Fruit fly (Drosophila melanogaster) whole organism: Measurements from ENCODE around the gene CG13937.

Source experiments
- CG8478 ChIP-seq: fragments of >200 bp; optimal IDR thresholded peaks from 2 replicates; lab custom pipeline; 2018; ENCODE audit warnings: inconsistent platforms
- Dll ChIP-seq: fragments of >200 bp; optimal IDR thresholded peaks from 2 replicates; lab custom pipeline; 2017
- EcR ChIP-seq, 2 experiments: fragments of >200 bp; optimal IDR thresholded peaks; 2 replicates each; lab custom pipeline; 2017; ENCODE audit warnings: missing biosample characterization in 2 of 2, missing genetic modification characterization in 2 of 2, missing genetic modification reagents in 2 of 2
- pan ChIP-seq: fragments of >200 bp; optimal IDR thresholded peaks from 2 replicates; lab custom pipeline; 2017
- psq ChIP-seq: fragments of >200 bp; optimal IDR thresholded peaks from 2 replicates; lab custom pipeline; 2017
- usp ChIP-seq: fragments of >200 bp; optimal IDR thresholded peaks from 2 replicates; lab custom pipeline; 2017; ENCODE audit warnings: missing biosample characterization, missing genetic modification characterization, mixed read lengths

Gene CG13937

DNA sequence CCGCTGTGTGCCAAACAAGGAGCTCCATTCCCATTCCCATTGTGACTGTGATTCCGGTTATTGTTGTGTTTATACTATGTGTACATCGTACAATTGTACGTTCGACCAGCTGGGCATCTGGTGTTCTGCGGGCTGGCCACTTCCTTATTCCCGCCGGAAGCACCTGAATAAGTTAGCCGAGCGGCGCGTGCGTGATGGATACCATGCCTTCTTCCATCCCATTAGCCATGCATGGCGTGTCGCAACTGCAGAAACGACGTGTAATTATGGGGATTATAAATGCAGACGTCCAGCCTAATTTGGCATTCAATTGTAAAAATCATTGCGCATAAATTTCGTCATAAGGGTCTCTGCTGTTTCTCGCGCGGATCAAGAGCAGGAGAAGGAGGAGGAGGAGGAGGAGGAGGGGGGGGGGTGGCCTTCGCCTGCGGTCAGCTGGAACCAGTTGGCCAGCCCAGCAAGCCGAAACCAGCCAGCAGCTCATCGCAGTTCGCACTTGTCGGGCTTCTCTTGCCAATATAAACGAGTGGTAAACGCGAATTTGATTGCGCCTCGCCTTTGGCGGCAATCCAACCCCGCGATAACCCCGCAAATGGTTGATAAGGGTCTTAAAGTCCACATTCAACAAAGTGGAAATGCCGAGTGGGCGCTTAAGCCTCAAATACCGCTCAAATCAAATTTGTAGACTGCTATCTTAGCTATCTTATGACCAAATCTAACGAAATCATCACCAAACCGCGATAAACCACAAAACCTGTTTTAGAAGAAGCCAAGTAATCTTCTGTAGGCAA, 16.6 kb downstream of the CG13937 start:
- no peak for TF ChIP-seq CG8478 (lab: Kevin White, UChicago)
- peak; percentile 42 for TF ChIP-seq Dll (lab: Kevin White, UChicago)
- TF ChIP-seq EcR (GFP tag; optimal IDR thresholded peaks at IDR 0.05; lab: Kevin White, UChicago) = no peak
- no peak for TF ChIP-seq usp (GFP tag; lab: Kevin White, UChicago)
- no peak for TF ChIP-seq pan
- TF ChIP-seq psq = no peak

DNA sequence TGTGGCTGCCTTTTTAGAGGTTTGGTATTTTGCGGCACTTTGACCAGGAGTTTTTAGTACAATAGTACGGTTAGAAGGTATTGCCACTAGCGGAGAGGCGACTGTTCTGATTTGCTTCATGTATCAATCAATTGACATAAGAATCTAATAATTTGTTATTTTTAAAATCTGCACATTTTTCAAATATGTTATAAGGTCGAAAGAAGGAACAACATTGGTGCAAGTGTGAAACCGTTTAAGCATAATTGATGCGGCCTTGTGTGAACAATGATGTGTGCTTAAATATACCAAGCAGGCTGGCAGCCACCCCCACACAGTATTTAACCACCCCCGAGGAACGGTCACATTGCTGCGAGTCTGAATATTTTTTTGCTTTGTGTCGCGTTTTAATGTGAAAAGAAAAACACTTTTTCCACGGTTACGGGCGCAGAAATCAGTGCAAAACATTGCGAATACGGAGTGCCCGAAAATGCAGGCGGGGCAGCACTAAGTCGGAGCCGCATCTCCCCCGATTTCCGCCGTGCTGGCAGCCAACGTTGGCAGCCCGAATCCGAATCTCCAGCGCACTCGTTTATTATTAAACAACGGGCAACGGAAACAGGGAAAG, 17.6 kb downstream of the CG13937 start, which contains the start of the genes HBS1 and CG12025:
Gene HBS1 (minus strand): TSS at position 120 of the 607 bp plus-strand sequence.
Gene CG12025 (plus strand): TSS at position 310 of the 607 bp plus-strand sequence.
- no peak for TF ChIP-seq Dll (lab: Kevin White, UChicago)

DNA sequence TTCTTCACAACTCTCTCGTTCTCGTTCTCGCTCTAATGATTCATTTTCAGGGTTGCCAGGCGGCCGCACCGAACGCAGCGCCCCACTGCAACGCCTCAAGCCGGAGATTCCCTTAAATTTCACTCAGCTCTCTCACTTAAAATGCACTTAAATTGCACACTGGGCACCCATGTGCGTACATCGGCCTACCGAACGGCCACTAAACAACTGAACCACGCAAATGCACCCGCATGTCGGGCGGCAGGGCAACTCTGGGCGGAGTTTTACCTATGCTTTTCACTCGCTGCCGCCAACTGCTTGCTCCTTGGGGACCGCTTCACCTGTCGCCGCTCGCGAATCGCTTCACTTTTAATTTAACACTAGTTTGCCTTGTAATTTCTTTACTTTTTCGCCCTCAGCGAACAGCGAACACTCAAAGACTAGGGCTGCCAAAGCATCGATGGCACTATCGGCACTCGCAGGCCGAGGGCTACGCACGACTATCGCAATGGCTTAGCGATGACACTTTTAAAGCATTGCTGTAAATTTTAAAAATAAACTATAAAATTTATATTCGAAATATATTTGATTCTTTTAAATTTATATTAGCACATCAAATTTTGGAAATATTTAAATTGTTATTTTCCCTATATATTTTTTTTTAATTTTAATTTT, 20.9 kb downstream of the CG13937 start, which contains the start of gene Rap1:
Gene Rap1 (minus strand): TSS at position 446 of the 654 bp plus-strand sequence.
- TF ChIP-seq usp (GFP tag; lab: Kevin White, UChicago) (no peak), psq (no peak), Dll (lab: Kevin White, UChicago) (peak; percentile 20)

DNA sequence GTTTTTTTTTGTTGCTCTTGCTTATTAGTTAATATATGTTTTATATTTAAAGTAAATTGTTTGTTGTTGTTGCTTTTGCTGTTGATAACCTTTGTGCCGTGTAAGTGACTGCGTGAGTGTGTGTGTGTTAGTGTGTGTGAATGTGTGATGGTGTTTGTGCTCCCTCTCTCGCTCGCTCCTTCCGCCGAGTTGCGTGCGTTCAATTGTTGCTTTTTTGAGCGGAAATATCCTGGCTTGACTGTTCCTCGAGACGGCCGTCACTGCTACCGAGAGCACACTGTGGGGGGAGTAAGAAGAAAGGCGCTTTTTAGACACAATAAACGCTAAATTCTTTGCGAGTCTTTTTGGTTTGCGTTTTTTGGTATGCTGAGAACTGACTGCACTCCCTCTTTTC, 21.4 kb downstream of the CG13937 start:
- TF ChIP-seq CG8478 (lab: Kevin White, UChicago) (peak; percentile 28), pan (no peak), EcR (GFP tag; optimal IDR thresholded peaks at IDR 0.05; lab: Kevin White, UChicago) (no peak), usp (GFP tag; lab: Kevin White, UChicago) (no peak), psq (no peak)

DNA sequence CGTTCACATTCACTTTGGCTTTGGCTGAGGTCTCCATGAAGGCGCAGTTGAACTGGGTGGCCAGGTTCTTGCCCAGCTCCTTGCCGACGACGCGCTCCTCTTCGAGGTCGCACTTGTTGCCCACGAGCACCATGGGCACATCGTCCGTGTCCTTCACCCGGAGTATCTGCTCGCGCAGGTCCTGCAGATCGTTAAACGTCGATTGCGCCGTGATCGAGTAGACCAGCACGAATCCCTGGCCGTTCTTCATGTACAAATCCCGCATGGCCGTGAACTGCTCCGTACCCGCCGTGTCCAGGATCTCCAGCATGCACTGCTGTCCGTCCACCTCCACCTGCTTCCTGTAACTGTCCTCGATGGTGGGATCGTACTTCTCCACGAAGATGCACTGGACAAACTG, 22.1 kb downstream of the CG13937 start:
- TF ChIP-seq pan (no peak), psq (no peak), CG8478 (lab: Kevin White, UChicago) (no peak), EcR (GFP tag; optimal IDR thresholded peaks at IDR 0.05; lab: Kevin White, UChicago) (no peak), Dll (lab: Kevin White, UChicago) (no peak), usp (GFP tag; lab: Kevin White, UChicago) (no peak)

DNA sequence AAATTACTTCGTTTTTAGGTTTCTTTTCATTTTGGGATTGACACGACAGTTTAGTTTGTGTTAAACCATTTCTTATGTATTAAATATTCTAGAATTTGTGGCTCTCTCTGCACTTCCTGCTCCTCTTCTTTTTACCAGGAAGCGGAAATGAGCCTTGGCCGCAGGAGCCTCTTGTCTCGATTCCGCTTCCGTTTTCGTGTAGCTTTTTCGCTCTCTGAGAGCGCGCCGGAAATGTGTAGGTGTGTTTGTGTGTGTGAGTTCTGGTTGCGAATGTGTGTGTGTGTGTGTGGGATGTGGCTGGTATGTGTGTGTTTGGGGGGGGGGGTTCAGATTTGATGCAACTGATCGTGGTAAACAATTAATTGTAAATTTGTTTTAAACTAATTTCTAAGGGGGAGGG, 23.3 kb downstream of the CG13937 start:
- TF ChIP-seq psq (no peak), Dll (lab: Kevin White, UChicago) (no peak), CG8478 (lab: Kevin White, UChicago) (no peak), EcR (GFP tag; optimal IDR thresholded peaks at IDR 0.05; lab: Kevin White, UChicago) (no peak), usp (GFP tag; lab: Kevin White, UChicago) (no peak), pan (no peak)

DNA sequence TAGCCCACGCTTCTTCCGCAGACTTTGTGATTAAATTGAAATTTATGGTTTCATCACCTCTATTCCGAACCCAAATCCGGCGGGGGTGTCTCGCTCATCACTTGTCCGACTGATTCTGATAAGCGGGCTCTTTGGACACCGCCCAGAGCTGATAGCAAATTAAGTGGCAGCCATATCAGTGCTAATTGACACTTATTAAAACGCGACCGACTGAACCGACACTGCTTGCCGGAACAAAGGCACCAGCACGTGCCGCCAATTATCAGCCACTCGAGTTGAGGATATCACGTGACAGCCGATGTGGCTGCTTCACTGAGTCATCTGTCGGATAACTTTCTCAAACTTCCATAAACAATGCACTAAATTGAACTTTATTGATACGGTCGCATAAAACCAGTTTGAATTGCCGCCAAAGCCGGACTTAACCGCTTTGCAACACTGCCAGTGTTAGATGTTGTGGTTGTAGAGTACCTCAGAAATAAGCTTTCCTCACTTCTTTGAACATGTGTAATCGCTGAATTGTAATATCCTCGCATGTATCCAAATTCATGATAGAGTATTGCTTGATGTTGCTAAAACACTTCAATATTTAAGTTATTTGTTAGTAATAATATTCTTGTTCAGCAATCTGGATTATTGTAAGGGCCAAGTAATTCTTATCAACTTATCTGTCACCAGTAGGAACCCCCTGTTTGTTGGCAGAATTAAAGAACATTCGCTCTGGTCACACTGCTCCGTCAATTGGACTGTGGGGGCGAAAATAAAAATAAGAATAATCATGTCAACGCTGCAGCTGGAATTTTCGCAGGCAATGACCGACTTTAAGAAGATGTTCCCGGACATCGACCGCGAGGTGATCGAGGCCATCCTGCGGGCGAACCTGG, 26.1 kb downstream of the CG13937 start, which contains the start of gene CG12024:
Gene CG12024 (plus strand): TSS at position 699 of the 884 bp plus-strand sequence.
- no peak for TF ChIP-seq EcR (GFP tag; optimal IDR thresholded peaks at IDR 0.05; lab: Kevin White, UChicago)
- no peak for TF ChIP-seq psq
- TF ChIP-seq CG8478 (lab: Kevin White, UChicago) = no peak
- TF ChIP-seq usp (GFP tag; lab: Kevin White, UChicago) = no peak
- no peak for TF ChIP-seq pan
- TF ChIP-seq Dll (lab: Kevin White, UChicago) = no peak

DNA sequence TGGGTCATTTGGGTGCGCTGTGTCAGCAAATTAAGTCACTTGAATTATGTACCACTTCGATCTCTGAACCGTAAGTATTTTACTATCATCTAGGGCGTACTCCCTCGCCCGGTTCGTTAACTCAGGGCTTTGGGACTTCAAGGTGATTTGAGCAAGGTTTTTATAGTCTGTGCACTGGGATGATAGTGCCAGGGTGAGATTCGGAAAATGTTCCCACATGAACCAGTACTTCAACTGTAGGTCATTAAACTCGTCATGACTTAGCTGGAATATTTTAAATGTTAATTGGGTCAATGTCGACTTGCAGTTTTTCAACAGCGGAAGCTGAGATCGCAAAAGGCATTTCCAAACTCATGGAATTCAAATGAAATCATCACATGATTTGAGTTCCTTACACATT, 27.4 kb downstream of the CG13937 start, which contains the start of gene CNMa:
Gene CNMa (minus strand): TSS at position 101 of the 400 bp plus-strand sequence.
- TF ChIP-seq CG8478 (lab: Kevin White, UChicago) (no peak), psq (no peak), usp (GFP tag; lab: Kevin White, UChicago) (no peak), EcR (GFP tag; optimal IDR thresholded peaks at IDR 0.05; lab: Kevin White, UChicago) (no peak), Dll (lab: Kevin White, UChicago) (no peak), pan (no peak)

DNA sequence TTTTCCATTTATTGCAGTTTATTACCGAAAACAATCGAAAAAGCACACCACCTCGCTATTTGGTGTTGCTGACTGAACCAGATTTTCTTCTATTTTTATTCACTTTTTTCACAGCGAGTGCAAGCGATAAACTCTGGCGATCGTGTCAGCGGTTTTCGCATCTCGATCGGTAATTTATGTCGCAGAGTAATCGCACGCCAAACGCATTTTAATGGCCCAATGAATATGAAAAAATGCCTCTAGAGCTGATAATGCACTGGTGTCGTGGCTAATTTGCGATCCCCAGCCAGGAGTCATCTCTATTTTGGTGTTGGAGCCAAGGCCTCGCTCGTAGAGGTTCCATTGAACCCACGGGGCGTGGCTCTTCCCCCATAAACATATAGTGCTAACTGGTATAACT, 29.6 kb downstream of the CG13937 start:
- TF ChIP-seq usp (GFP tag; lab: Kevin White, UChicago) (no peak), CG8478 (lab: Kevin White, UChicago) (no peak), Dll (lab: Kevin White, UChicago) (no peak), psq (no peak), pan (no peak)

DNA sequence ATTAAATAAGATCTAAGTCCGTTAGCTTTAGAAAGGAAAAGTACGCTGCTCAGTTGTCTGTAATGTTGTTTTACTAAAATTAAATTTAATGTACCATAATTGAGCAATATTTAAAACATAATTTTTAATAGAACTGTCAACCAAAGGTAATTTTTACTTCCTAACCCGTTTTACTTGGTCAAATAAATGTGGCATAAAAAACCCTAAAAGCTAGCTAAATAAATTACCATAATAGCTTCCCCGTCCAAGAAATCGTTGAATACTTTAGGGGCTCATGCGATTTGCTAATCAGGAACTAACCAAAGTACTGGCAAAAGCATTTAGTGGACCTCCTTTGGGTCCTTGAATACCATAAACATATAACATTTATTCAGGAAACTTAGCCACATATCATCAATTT, 32.3 kb downstream of the CG13937 start:
- no peak for TF ChIP-seq EcR (GFP tag; optimal IDR thresholded peaks at IDR 0.05; lab: Kevin White, UChicago)
- TF ChIP-seq CG8478 (lab: Kevin White, UChicago) = no peak
- no peak for TF ChIP-seq usp (GFP tag; lab: Kevin White, UChicago)
- TF ChIP-seq pan = no peak
- TF ChIP-seq psq = no peak
- TF ChIP-seq Dll (lab: Kevin White, UChicago) = no peak

DNA sequence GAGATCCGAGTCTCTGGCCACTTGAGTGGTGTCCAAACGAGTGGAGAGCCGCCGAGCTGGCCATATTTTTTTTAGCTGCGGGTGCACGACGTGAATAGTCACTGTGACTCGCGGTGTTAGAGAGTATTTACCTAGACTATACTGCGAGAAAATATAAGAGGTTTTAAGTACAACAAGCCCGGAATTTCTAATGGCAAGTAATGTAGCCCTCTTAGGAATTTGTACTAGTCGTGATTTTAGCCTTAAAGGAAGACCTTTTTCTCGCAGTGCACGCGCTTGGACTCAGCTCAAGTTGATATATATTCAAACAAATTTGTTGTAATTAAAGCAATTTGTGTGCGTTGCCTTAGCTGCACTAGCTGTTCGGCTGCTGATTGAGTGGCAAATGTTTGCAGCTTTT, 38.2 kb downstream of the CG13937 start:
- TF ChIP-seq psq = no peak
- TF ChIP-seq EcR (GFP tag; optimal IDR thresholded peaks at IDR 0.05; lab: Kevin White, UChicago) = no peak
- no peak for TF ChIP-seq Dll (lab: Kevin White, UChicago)
- TF ChIP-seq CG8478 (lab: Kevin White, UChicago) = no peak
- no peak for TF ChIP-seq usp (GFP tag; lab: Kevin White, UChicago)
- no peak for TF ChIP-seq pan
